Fruit fly (Drosophila melanogaster) Kc167 (cell line): Measurements from ENCODE around the gene dbe.

Source experiments
- Myc ChIP-seq: fragments of >200 bp; optimal IDR thresholded peaks from 2 replicates; lab custom pipeline; 2017; ENCODE audit warnings: missing external identifiers
- psq ChIP-seq: fragments of >200 bp; optimal IDR thresholded peaks from 2 replicates; lab custom pipeline; 2017; ENCODE audit warnings: missing external identifiers

dm6 chr2L:903748-904147, 34.1 kb upstream of the dbe start:
- TF ChIP-seq Myc (lab: Kevin White, UChicago): no peak
- TF ChIP-seq psq (lab: Kevin White, UChicago): no peak
